Fruit fly (Drosophila melanogaster) whole organism, embryonic: ENCODE measurements around the gene CG31638.

Experiments used
- Ada2b ChIP-seq: fragments of 200-800 bp; sonication (Bioruptor generic); IDR thresholded peaks from 2 replicates; pipeline ENCODE4 v1.3.6; 2022; ENCODE audit warnings: missing biosample characterization, missing genetic modification characterization
- Asciz ChIP-seq: fragments of 200-800 bp; sonication (Bioruptor generic); optimal IDR thresholded peaks from 2 replicates; lab custom pipeline; 2017; ENCODE audit warnings: missing biosample characterization, mild to moderate bottlenecking, missing genetic modification characterization, missing genetic modification reagents
- CG1233 ChIP-seq: fragments of 200-800 bp; sonication (Bioruptor generic); optimal IDR thresholded peaks from 4 replicates; lab custom pipeline; 2018; ENCODE audit warnings: missing biosample characterization, mild to moderate bottlenecking, missing genetic modification characterization
- CG17912 ChIP-seq: fragments of 200-800 bp; sonication (Bioruptor generic); optimal IDR thresholded peaks from 2 replicates; lab custom pipeline; 2018; ENCODE audit warnings: missing biosample characterization, mild to moderate bottlenecking, missing genetic modification characterization
- CG18476 ChIP-seq: fragments of 200-800 bp; sonication (Bioruptor generic); optimal IDR thresholded peaks from 2 replicates; lab custom pipeline; 2016; ENCODE audit warnings: missing biosample characterization, mild to moderate bottlenecking, missing genetic modification characterization
- CG18764 ChIP-seq: fragments of 200-800 bp; sonication (Bioruptor generic); optimal IDR thresholded peaks from 3 replicates; lab custom pipeline; 2016; ENCODE audit warnings: missing biosample characterization, missing genetic modification characterization
- CG2199 ChIP-seq: fragments of 200-800 bp; sonication (Bioruptor generic); IDR thresholded peaks from 3 replicates; pipeline ENCODE4 v1.3.6; 2022; ENCODE audit warnings: missing biosample characterization, missing genetic modification characterization
- CG2712 ChIP-seq: fragments of 200-800 bp; optimal IDR thresholded peaks from 3 replicates; lab custom pipeline; 2019; ENCODE audit warnings: missing biosample characterization, mild to moderate bottlenecking, missing genetic modification characterization, moderate library complexity
- CG31365 ChIP-seq: fragments of 200-800 bp; sonication (Bioruptor generic); optimal IDR thresholded peaks from 2 replicates; lab custom pipeline; 2018; ENCODE audit warnings: missing biosample characterization, mild to moderate bottlenecking, missing genetic modification characterization
- CG3163 ChIP-seq: fragments of 200-800 bp; sonication (Bioruptor generic); optimal IDR thresholded peaks from 3 replicates; lab custom pipeline; 2016; ENCODE audit warnings: missing biosample characterization, missing genetic modification characterization
- CG34376 ChIP-seq: fragments of 200-800 bp; sonication (Bioruptor generic); optimal IDR thresholded peaks from 2 replicates; lab custom pipeline; 2018; ENCODE audit warnings: missing biosample characterization, mild to moderate bottlenecking, missing genetic modification characterization
- CG4328 ChIP-seq: fragments of 200-800 bp; sonication (Bioruptor generic); optimal IDR thresholded peaks from 3 replicates; lab custom pipeline; 2017; ENCODE audit warnings: missing biosample characterization, missing genetic modification reagents, missing genetic modification characterization
- CG43689 ChIP-seq: fragments of 200-800 bp; sonication (Bioruptor generic); IDR thresholded peaks from 2 replicates; pipeline ENCODE4 v1.3.6; 2022; ENCODE audit warnings: missing biosample characterization, missing genetic modification characterization
- CG4854 ChIP-seq: fragments of 200-800 bp; sonication (Bioruptor generic); optimal IDR thresholded peaks from 2 replicates; lab custom pipeline; 2016; ENCODE audit warnings: missing biosample characterization, missing genetic modification characterization, inconsistent platforms
- CG6175 ChIP-seq: fragments of 200-800 bp; sonication (Bioruptor generic); IDR thresholded peaks from 3 replicates; pipeline ENCODE4 v1.3.6; 2022; ENCODE audit warnings: missing biosample characterization, missing genetic modification characterization
- CG6791 ChIP-seq: fragments of 200-800 bp; sonication (Bioruptor generic); IDR thresholded peaks from 3 replicates; pipeline ENCODE4 v1.3.6; 2022; ENCODE audit warnings: missing biosample characterization, missing genetic modification characterization; ENCODE audit not compliant: partially characterized antibody
- CG7745 ChIP-seq: fragments of 200-800 bp; sonication (Bioruptor generic); optimal IDR thresholded peaks from 2 replicates; lab custom pipeline; 2018; ENCODE audit warnings: missing biosample characterization, mild to moderate bottlenecking, missing genetic modification characterization, moderate library complexity
- CG8478 ChIP-seq: fragments of >200 bp; optimal IDR thresholded peaks from 2 replicates; lab custom pipeline; 2018
- CG9437 ChIP-seq: fragments of 200-800 bp; sonication (Bioruptor generic); optimal IDR thresholded peaks from 2 replicates; lab custom pipeline; 2018; ENCODE audit warnings: missing biosample characterization, mild to moderate bottlenecking, missing genetic modification characterization
- CG9876 ChIP-seq: fragments of 200-800 bp; sonication (Bioruptor generic); optimal IDR thresholded peaks from 2 replicates; lab custom pipeline; 2016; ENCODE audit warnings: missing biosample characterization, missing genetic modification characterization
- CkIIα-i1 ChIP-seq: fragments of 200-800 bp; sonication (Bioruptor generic); IDR thresholded peaks from 2 replicates; pipeline ENCODE4 v1.3.6; 2022; ENCODE audit warnings: missing biosample characterization, missing genetic modification characterization
- D19A ChIP-seq: fragments of 200-800 bp; optimal IDR thresholded peaks from 3 replicates; lab custom pipeline; 2019; ENCODE audit warnings: missing biosample characterization, mild to moderate bottlenecking, missing genetic modification characterization, moderate library complexity
- Dll ChIP-seq: fragments of 200-800 bp; sonication (Bioruptor generic); IDR thresholded peaks from 4 replicates; pipeline ENCODE4 v1.3.6; 2022; ENCODE audit warnings: missing biosample characterization, missing genetic modification characterization; ENCODE audit not compliant: partially characterized antibody
- Dp ChIP-seq: fragments of 200-800 bp; sonication (Bioruptor generic); optimal IDR thresholded peaks from 2 replicates; lab custom pipeline; 2018; ENCODE audit warnings: missing biosample characterization, mild to moderate bottlenecking, missing genetic modification characterization, moderate library complexity
- HLH54F ChIP-seq: fragments of 200-800 bp; sonication (Bioruptor generic); optimal IDR thresholded peaks from 3 replicates; lab custom pipeline; 2016; ENCODE audit warnings: missing biosample characterization, missing genetic modification characterization
- Hr3 ChIP-seq: fragments of 200-800 bp; sonication (Bioruptor generic); optimal IDR thresholded peaks from 3 replicates; lab custom pipeline; 2016; ENCODE audit warnings: missing biosample characterization, missing genetic modification characterization
- Lim3 ChIP-seq: fragments of 200-800 bp; sonication (Bioruptor generic); IDR thresholded peaks from 2 replicates; pipeline ENCODE4 v1.3.6; 2022; ENCODE audit warnings: missing biosample characterization, missing genetic modification characterization
- Med ChIP-seq: fragments of 200-800 bp; sonication (Bioruptor generic); peaks from one replicate; lab custom pipeline; 2016; ENCODE audit warnings: missing biosample characterization, missing genetic modification characterization, mild to moderate bottlenecking, inconsistent platforms, moderate library complexity
- NK7.1 ChIP-seq: fragments of 200-800 bp; sonication (Bioruptor generic); optimal IDR thresholded peaks from 3 replicates; lab custom pipeline; 2016; ENCODE audit warnings: missing biosample characterization, missing genetic modification characterization
- Neu2 ChIP-seq: fragments of 200-800 bp; sonication (Bioruptor generic); optimal IDR thresholded peaks from 3 replicates; lab custom pipeline; 2016; ENCODE audit warnings: missing biosample characterization, missing genetic modification characterization, borderline replicate concordance
- Stat92E ChIP-seq, 3 experiments: fragments of >200 bp in 2 of 3; fragments of 200-800 bp in 1 of 3; sonication (Bioruptor generic) in 1 of 3; optimal IDR thresholded peaks; 2 replicates each; lab custom pipeline; 2017 to 2019; ENCODE audit warnings: missing biosample characterization in 3 of 3, missing genetic modification characterization in 3 of 3, mild to moderate bottlenecking in 1 of 3, moderate library complexity in 1 of 3
- YL-1 ChIP-seq: fragments of 200-800 bp; sonication (Bioruptor generic); optimal IDR thresholded peaks from 3 replicates; lab custom pipeline; 2017; ENCODE audit warnings: missing biosample characterization, mild to moderate bottlenecking, missing genetic modification characterization
- ab ChIP-seq: fragments of 200-800 bp; sonication (Bioruptor generic); optimal IDR thresholded peaks from 2 replicates; lab custom pipeline; 2016; ENCODE audit warnings: missing biosample characterization, missing genetic modification characterization
- btn ChIP-seq: fragments of 200-800 bp; sonication (Bioruptor generic); optimal IDR thresholded peaks from 2 replicates; lab custom pipeline; 2016; ENCODE audit warnings: missing biosample characterization, missing genetic modification characterization
- chn ChIP-seq: fragments of 200-800 bp; sonication (Bioruptor generic); optimal IDR thresholded peaks from 2 replicates; lab custom pipeline; 2016; ENCODE audit warnings: missing biosample characterization, missing genetic modification characterization
- ci ChIP-seq: fragments of 200-800 bp; sonication (Bioruptor generic); IDR thresholded peaks from 3 replicates; pipeline ENCODE4 v1.3.6; 2022; ENCODE audit warnings: missing biosample characterization, missing genetic modification characterization
- dimm ChIP-seq: fragments of 200-800 bp; sonication (Bioruptor generic); IDR thresholded peaks from 2 replicates; pipeline ENCODE4 v1.3.6; 2022; ENCODE audit warnings: missing biosample characterization, missing genetic modification characterization
- en ChIP-seq: fragments of 200-800 bp; sonication (Bioruptor generic); optimal IDR thresholded peaks from 2 replicates; lab custom pipeline; 2016; ENCODE audit warnings: missing biosample characterization, missing genetic modification characterization
- gsb-n ChIP-seq: fragments of 200-800 bp; sonication (Bioruptor generic); optimal IDR thresholded peaks from 3 replicates; lab custom pipeline; 2018; ENCODE audit warnings: missing biosample characterization, mild to moderate bottlenecking, missing genetic modification characterization
- gt ChIP-seq: fragments of 200-800 bp; sonication (Bioruptor generic); IDR thresholded peaks from 2 replicates; pipeline ENCODE4 v1.3.6; 2022; ENCODE audit warnings: missing biosample characterization, missing genetic modification characterization
- her ChIP-seq: fragments of 200-800 bp; sonication (Bioruptor generic); optimal IDR thresholded peaks from 2 replicates; lab custom pipeline; 2016; ENCODE audit warnings: missing biosample characterization, missing genetic modification characterization
- insv ChIP-seq, 2 experiments: fragments of 200-800 bp; sonication (Bioruptor generic); optimal IDR thresholded peaks; 3 replicates each; lab custom pipeline; 2016 to 2018; ENCODE audit warnings: missing biosample characterization in 2 of 2, missing genetic modification characterization in 2 of 2
- inv ChIP-seq: fragments of 200-800 bp; sonication (Bioruptor generic); IDR thresholded peaks from 2 replicates; pipeline ENCODE4 v1.3.6; 2022; ENCODE audit warnings: missing biosample characterization, missing genetic modification characterization; ENCODE audit not compliant: partially characterized antibody
- jing ChIP-seq: fragments of 200-800 bp; sonication (Bioruptor generic); optimal IDR thresholded peaks from 2 replicates; lab custom pipeline; 2018; ENCODE audit warnings: missing biosample characterization, mild to moderate bottlenecking, missing genetic modification characterization
- lbe ChIP-seq: fragments of 200-800 bp; sonication (Bioruptor generic); optimal IDR thresholded peaks from 2 replicates; lab custom pipeline; 2016; ENCODE audit warnings: missing biosample characterization, mild to moderate bottlenecking, missing genetic modification characterization
- phol ChIP-seq: fragments of 200-800 bp; sonication (Bioruptor generic); optimal IDR thresholded peaks from 3 replicates; lab custom pipeline; 2018; ENCODE audit warnings: missing biosample characterization, mild to moderate bottlenecking, missing genetic modification characterization, moderate library complexity
- pum ChIP-seq: fragments of 200-800 bp; sonication (Bioruptor generic); optimal IDR thresholded peaks from 2 replicates; lab custom pipeline; 2016; ENCODE audit warnings: missing biosample characterization, missing genetic modification characterization
- ranshi ChIP-seq: fragments of 200-800 bp; sonication (Bioruptor generic); IDR thresholded peaks from 2 replicates; pipeline ENCODE4 v1.3.6; 2022; ENCODE audit warnings: missing biosample characterization, missing genetic modification characterization
- slou ChIP-seq: fragments of 200-800 bp; sonication (Bioruptor generic); optimal IDR thresholded peaks from 3 replicates; lab custom pipeline; 2016; ENCODE audit warnings: missing biosample characterization, missing genetic modification characterization
- stc ChIP-seq: fragments of 200-800 bp; sonication (Bioruptor generic); IDR thresholded peaks from 2 replicates; pipeline ENCODE4 v1.3.6; 2022; ENCODE audit warnings: missing biosample characterization, missing genetic modification characterization
- zfh1 ChIP-seq: fragments of 200-800 bp; sonication (Bioruptor generic); IDR thresholded peaks from 3 replicates; pipeline ENCODE4 v1.3.6; 2022; ENCODE audit warnings: missing biosample characterization, missing genetic modification characterization

The CG31638 gene

dm6 chr2L:6490783-6491249 lies at the start of gene CG31638, which contains the start of gene Phf5a (continued):
- TF ChIP-seq Lim3 (GFP tag; lab: Robert Waterston, UW) (no peak), Med (GFP tag; lab: Kevin White, UChicago) (peak; percentile 87), YL-1 (GFP tag; lab: Kevin White, UChicago) (peak; percentile 92), CG3163 (GFP tag; lab: Kevin White, UChicago) (no peak), phol (tag; lab: Kevin White, UChicago) (peak; percentile 98), NK7.1 (GFP tag; lab: Kevin White, UChicago) (no peak), Stat92E (GFP tag; optimal IDR thresholded peaks at IDR 0.05; lab: Kevin White, UChicago) (no peak), insv (GFP tag; optimal IDR thresholded peaks at IDR 0.05; lab: Kevin White, UChicago) (peak in 1 of 2 experiments; percentile 19), Hr3 (GFP tag; lab: Kevin White, UChicago) (peak; percentile 98), CG1233 (GFP tag; lab: Kevin White, UChicago) (peak; percentile 95), CG31365 (peak; percentile 35), en (GFP tag; lab: Kevin White, UChicago) (no peak), Dp (GFP tag; lab: Kevin White, UChicago) (peak; percentile 27), Ada2b (GFP tag; lab: Robert Waterston, UW) (peak; percentile 54), stc (GFP tag; lab: Robert Waterston, UW) (peak; percentile 95), CG6791 (GFP tag; lab: Robert Waterston, UW) (peak; percentile 21; the same call in 1 of the 3 replicates), zfh1 (GFP tag; lab: Robert Waterston, UW) (peak; percentile 70), gt (peak; percentile 93), Asciz (peak; percentile 90), ab (GFP tag; lab: Kevin White, UChicago) (peak; percentile 66), CG6175 (GFP tag; lab: Robert Waterston, UW) (peak; percentile 94), jing (GFP tag; lab: Kevin White, UChicago) (no peak), pum (peak; percentile 62), CG4328 (GFP tag; lab: Kevin White, UChicago) (peak; percentile 88), CG9437 (GFP tag; lab: Kevin White, UChicago) (peak; percentile 87), her (GFP tag; lab: Kevin White, UChicago) (no peak), CG2199 (GFP tag; lab: Robert Waterston, UW) (peak; percentile 96), Neu2 (no peak), CG8478 (lab: Kevin White, UChicago) (no peak), slou (peak; percentile 83), CkIIα-i1 (GFP tag; lab: Robert Waterston, UW) (no peak), CG43689 (GFP tag; lab: Robert Waterston, UW) (peak; percentile 92), HLH54F (GFP tag; lab: Kevin White, UChicago) (peak; percentile 42), CG7745 (tag; lab: Kevin White, UChicago) (peak; percentile 72), CG18476 (GFP tag; lab: Kevin White, UChicago) (peak; percentile 7), chn (GFP tag; lab: Kevin White, UChicago) (peak; percentile 91), CG2712 (tag; lab: Kevin White, UChicago) (peak; percentile 98), ranshi (GFP tag; lab: Robert Waterston, UW) (peak; percentile 63; the same call in 1 of the 2 replicates), ci (GFP tag; lab: Robert Waterston, UW) (peak; percentile 92), btn (GFP tag; lab: Kevin White, UChicago) (no peak), CG4854 (GFP tag; lab: Kevin White, UChicago) (no peak), CG34376 (peak; percentile 84), CG18764 (peak; percentile 95), D19A (tag; lab: Kevin White, UChicago) (peak; percentile 54), CG17912 (no peak), dimm (GFP tag; lab: Robert Waterston, UW) (0 out of 2 replicates have a peak, but pooled peaks have one; percentile 33), inv (no peak), Dll (GFP tag; lab: Robert Waterston, UW) (0 out of 4 replicates have a peak, but pooled peaks have one; percentile 52), lbe (GFP tag; lab: Kevin White, UChicago) (peak; percentile 93), CG9876 (GFP tag; lab: Kevin White, UChicago) (peak; percentile 28), gsb-n (tag; lab: Kevin White, UChicago) (peak; percentile 90)
